Fruit fly (Drosophila melanogaster) whole organism, embryonic: ENCODE measurements around the gene SLC5A11.

Experiments
- ATbp ChIP-seq: fragments of 200-800 bp; sonication (Bioruptor generic); optimal IDR thresholded peaks from 2 replicates; lab custom pipeline; 2017; ENCODE audit warnings: missing biosample characterization, mild to moderate bottlenecking, missing genetic modification characterization, missing genetic modification reagents
- Asciz ChIP-seq: fragments of 200-800 bp; sonication (Bioruptor generic); optimal IDR thresholded peaks from 2 replicates; lab custom pipeline; 2017; ENCODE audit warnings: missing biosample characterization, mild to moderate bottlenecking, missing genetic modification characterization, missing genetic modification reagents
- B-H2 ChIP-seq: fragments of 200-800 bp; sonication (Bioruptor generic); optimal IDR thresholded peaks from 2 replicates; lab custom pipeline; 2018; ENCODE audit warnings: missing biosample characterization, mild to moderate bottlenecking, missing genetic modification characterization
- Bteb2 ChIP-seq: fragments of 200-800 bp; sonication (Bioruptor generic); optimal IDR thresholded peaks from 2 replicates; lab custom pipeline; 2016; ENCODE audit warnings: missing biosample characterization, missing genetic modification characterization
- CG10209 ChIP-seq: fragments of 200-800 bp; sonication (Bioruptor generic); optimal IDR thresholded peaks from 3 replicates; lab custom pipeline; 2017; ENCODE audit warnings: missing biosample characterization, mild to moderate bottlenecking, missing genetic modification characterization, missing genetic modification reagents
- CG10267 ChIP-seq: fragments of 200-800 bp; sonication (Bioruptor generic); optimal IDR thresholded peaks from 2 replicates; lab custom pipeline; 2018; ENCODE audit warnings: missing biosample characterization, mild to moderate bottlenecking, missing genetic modification characterization, moderate library complexity
- CG11085 ChIP-seq: fragments of 200-800 bp; sonication (Bioruptor generic); IDR thresholded peaks from 2 replicates; pipeline ENCODE4 v1.3.6; 2022; ENCODE audit warnings: missing biosample characterization, missing genetic modification characterization
- CG14014 ChIP-seq: fragments of 200-800 bp; sonication (Bioruptor generic); IDR thresholded peaks from 2 replicates; pipeline ENCODE4 v1.3.6; 2022; ENCODE audit warnings: missing biosample characterization, missing genetic modification characterization
- CG14965 ChIP-seq: fragments of 200-800 bp; sonication (Bioruptor generic); optimal IDR thresholded peaks from 2 replicates; lab custom pipeline; 2016; ENCODE audit warnings: missing biosample characterization, missing genetic modification characterization, borderline replicate concordance
- CG15269 ChIP-seq: fragments of 200-800 bp; sonication (Bioruptor generic); optimal IDR thresholded peaks from 2 replicates; lab custom pipeline; 2018; ENCODE audit warnings: missing biosample characterization, mild to moderate bottlenecking, missing genetic modification characterization, moderate library complexity
- CG16863 ChIP-seq: fragments of 200-800 bp; sonication (Bioruptor generic); optimal IDR thresholded peaks from 3 replicates; lab custom pipeline; 2016; ENCODE audit warnings: missing biosample characterization, missing genetic modification characterization
- CG18599 ChIP-seq: fragments of 200-800 bp; sonication (Bioruptor generic); optimal IDR thresholded peaks from 3 replicates; lab custom pipeline; 2017; ENCODE audit warnings: missing biosample characterization, missing genetic modification characterization, mild to moderate bottlenecking, moderate library complexity, missing genetic modification reagents
- CG2678 ChIP-seq: fragments of 200-800 bp; sonication (Bioruptor generic); optimal IDR thresholded peaks from 3 replicates; lab custom pipeline; 2019; ENCODE audit warnings: missing biosample characterization, mild to moderate bottlenecking, missing genetic modification characterization, moderate library complexity
- CG31224 ChIP-seq: fragments of 200-800 bp; sonication (Bioruptor generic); IDR thresholded peaks from 2 replicates; pipeline ENCODE4 v1.3.6; 2022; ENCODE audit warnings: missing biosample characterization, missing genetic modification characterization
- CG33213 ChIP-seq: fragments of 200-800 bp; sonication (Bioruptor generic); optimal IDR thresholded peaks from 3 replicates; lab custom pipeline; 2016; ENCODE audit warnings: missing biosample characterization, missing genetic modification characterization
- CG4854 ChIP-seq: fragments of 200-800 bp; sonication (Bioruptor generic); optimal IDR thresholded peaks from 2 replicates; lab custom pipeline; 2016; ENCODE audit warnings: missing biosample characterization, missing genetic modification characterization, inconsistent platforms
- CG6813 ChIP-seq: fragments of 200-800 bp; sonication (Bioruptor generic); optimal IDR thresholded peaks from 2 replicates; lab custom pipeline; 2017; ENCODE audit warnings: missing biosample characterization, missing genetic modification characterization, mild to moderate bottlenecking, moderate library complexity, missing genetic modification reagents
- CTCF ChIP-seq: fragments of 200-800 bp; sonication (Bioruptor generic); optimal IDR thresholded peaks from 2 replicates; lab custom pipeline; 2017; ENCODE audit warnings: missing biosample characterization, mild to moderate bottlenecking, missing genetic modification characterization, moderate library complexity
- Deaf1 ChIP-seq: fragments of 200-800 bp; optimal IDR thresholded peaks from 3 replicates; lab custom pipeline; 2019; ENCODE audit warnings: missing biosample characterization, mild to moderate bottlenecking, missing genetic modification characterization, moderate library complexity
- Drgx ChIP-seq: fragments of 200-800 bp; sonication (Bioruptor generic); IDR thresholded peaks from 2 replicates; pipeline ENCODE4 v1.3.6; 2022; ENCODE audit warnings: missing biosample characterization, missing genetic modification characterization
- ERR ChIP-seq: fragments of 200-800 bp; sonication (Bioruptor generic); optimal IDR thresholded peaks from 2 replicates; lab custom pipeline; 2016; ENCODE audit warnings: missing biosample characterization, missing genetic modification characterization
- HLH3B ChIP-seq: fragments of 200-800 bp; sonication (Bioruptor generic); IDR thresholded peaks from 2 replicates; pipeline ENCODE4 v1.3.6; 2022; ENCODE audit warnings: missing biosample characterization, missing genetic modification characterization
- Jarid2 ChIP-seq: fragments of 200-800 bp; sonication (Bioruptor generic); optimal IDR thresholded peaks from 3 replicates; lab custom pipeline; 2017; ENCODE audit warnings: mild to moderate bottlenecking, missing biosample characterization, missing genetic modification reagents, missing genetic modification characterization
- Max ChIP-seq: fragments of 200-800 bp; sonication (Bioruptor generic); optimal IDR thresholded peaks from 2 replicates; lab custom pipeline; 2016; ENCODE audit warnings: missing biosample characterization, mild to moderate bottlenecking, missing genetic modification characterization
- Mrtf ChIP-seq: fragments of 200-800 bp; sonication (Bioruptor generic); IDR thresholded peaks from 3 replicates; pipeline ENCODE4 v1.3.6; 2022; ENCODE audit warnings: missing biosample characterization, missing genetic modification characterization
- NC2β ChIP-seq: fragments of 200-800 bp; sonication (Bioruptor generic); optimal IDR thresholded peaks from 2 replicates; lab custom pipeline; 2016; ENCODE audit warnings: missing biosample characterization, missing genetic modification characterization
- NK7.1 ChIP-seq: fragments of 200-800 bp; sonication (Bioruptor generic); optimal IDR thresholded peaks from 3 replicates; lab custom pipeline; 2016; ENCODE audit warnings: missing biosample characterization, missing genetic modification characterization
- Nf-YB ChIP-seq: fragments of 200-800 bp; sonication (Bioruptor generic); optimal IDR thresholded peaks from 3 replicates; lab custom pipeline; 2019; ENCODE audit warnings: missing biosample characterization, mild to moderate bottlenecking, missing genetic modification characterization, moderate library complexity
- Side ChIP-seq: fragments of 200-800 bp; sonication (Bioruptor generic); optimal IDR thresholded peaks from 2 replicates; lab custom pipeline; 2016; ENCODE audit warnings: missing biosample characterization, missing genetic modification characterization
- Six4 ChIP-seq: fragments of 200-800 bp; sonication (Bioruptor generic); optimal IDR thresholded peaks from 2 replicates; lab custom pipeline; 2016; ENCODE audit warnings: missing biosample characterization, missing genetic modification characterization
- Stat92E ChIP-seq, 3 experiments: fragments of >200 bp in 2 of 3; fragments of 200-800 bp in 1 of 3; sonication (Bioruptor generic) in 1 of 3; optimal IDR thresholded peaks; 2 replicates each; lab custom pipeline; 2017 to 2019; ENCODE audit warnings: missing biosample characterization in 3 of 3, missing genetic modification characterization in 3 of 3, mild to moderate bottlenecking in 1 of 3, moderate library complexity in 1 of 3
- TFAM ChIP-seq: fragments of 200-800 bp; sonication (Bioruptor generic); optimal IDR thresholded peaks from 2 replicates; lab custom pipeline; 2017; ENCODE audit warnings: missing biosample characterization, missing genetic modification characterization, inconsistent platforms
- Tbp ChIP-seq: fragments of >200 bp; optimal IDR thresholded peaks from 2 replicates; lab custom pipeline; 2018; ENCODE audit warnings: missing biosample characterization, missing genetic modification characterization
- Xrp1 ChIP-seq: fragments of 200-800 bp; sonication (Bioruptor generic); IDR thresholded peaks from 2 replicates; pipeline ENCODE4 v1.3.6; 2022; ENCODE audit warnings: missing biosample characterization, missing genetic modification characterization
- ac ChIP-seq: fragments of 200-800 bp; sonication (Bioruptor generic); optimal IDR thresholded peaks from 3 replicates; lab custom pipeline; 2017; ENCODE audit warnings: missing biosample characterization, mild to moderate bottlenecking, missing genetic modification characterization
- ap ChIP-seq: fragments of 200-800 bp; sonication (Bioruptor generic); IDR thresholded peaks from 2 replicates; pipeline ENCODE4 v1.3.6; 2022; ENCODE audit warnings: missing biosample characterization, missing genetic modification characterization
- ase ChIP-seq: fragments of 200-800 bp; sonication (Bioruptor generic); IDR thresholded peaks from 3 replicates; pipeline ENCODE4 v1.3.6; 2022; ENCODE audit warnings: missing biosample characterization, missing genetic modification characterization
- bcd ChIP-seq: fragments of 200-800 bp; sonication (Bioruptor generic); optimal IDR thresholded peaks from 2 replicates; lab custom pipeline; 2017; ENCODE audit warnings: missing biosample characterization, mild to moderate bottlenecking, missing genetic modification characterization
- ci ChIP-seq: fragments of 200-800 bp; sonication (Bioruptor generic); IDR thresholded peaks from 3 replicates; pipeline ENCODE4 v1.3.6; 2022; ENCODE audit warnings: missing biosample characterization, missing genetic modification characterization
- corto ChIP-seq: fragments of 200-800 bp; sonication (Bioruptor generic); optimal IDR thresholded peaks from 2 replicates; lab custom pipeline; 2016; ENCODE audit warnings: missing biosample characterization, mild to moderate bottlenecking, missing genetic modification characterization, moderate library complexity
- cwo ChIP-seq: fragments of 200-800 bp; sonication (Bioruptor generic); optimal IDR thresholded peaks from 3 replicates; lab custom pipeline; 2017; ENCODE audit warnings: missing biosample characterization, missing genetic modification characterization, mild to moderate bottlenecking, moderate library complexity, missing genetic modification reagents
- ems ChIP-seq: fragments of 200-800 bp; sonication (Bioruptor generic); optimal IDR thresholded peaks from 3 replicates; lab custom pipeline; 2016; ENCODE audit warnings: missing biosample characterization, missing genetic modification characterization
- fd102C ChIP-seq: fragments of 200-800 bp; sonication (Bioruptor generic); optimal IDR thresholded peaks from 2 replicates; lab custom pipeline; 2018; ENCODE audit warnings: missing biosample characterization, mild to moderate bottlenecking, missing genetic modification characterization, moderate library complexity
- grau ChIP-seq: fragments of 200-800 bp; optimal IDR thresholded peaks from 3 replicates; lab custom pipeline; 2019; ENCODE audit warnings: missing biosample characterization, mild to moderate bottlenecking, missing genetic modification characterization, moderate library complexity
- insv ChIP-seq, 2 experiments: fragments of 200-800 bp; sonication (Bioruptor generic); optimal IDR thresholded peaks; 3 replicates each; lab custom pipeline; 2016 to 2018; ENCODE audit warnings: missing biosample characterization in 2 of 2, missing genetic modification characterization in 2 of 2
- nmo ChIP-seq: fragments of 200-800 bp; sonication (Bioruptor generic); optimal IDR thresholded peaks from 2 replicates; lab custom pipeline; 2018; ENCODE audit warnings: missing biosample characterization, mild to moderate bottlenecking, missing genetic modification characterization, moderate library complexity
- repo ChIP-seq: fragments of 200-800 bp; sonication (Bioruptor generic); optimal IDR thresholded peaks from 2 replicates; lab custom pipeline; 2016; ENCODE audit warnings: missing biosample characterization, missing genetic modification characterization
- run ChIP-seq: fragments of 200-800 bp; sonication (Bioruptor generic); optimal IDR thresholded peaks from 3 replicates; lab custom pipeline; 2018; ENCODE audit warnings: missing biosample characterization, mild to moderate bottlenecking, missing genetic modification characterization
- sens-2 ChIP-seq: fragments of 200-800 bp; sonication (Bioruptor generic); IDR thresholded peaks from 2 replicates; pipeline ENCODE4 v1.3.6; 2022; ENCODE audit warnings: missing biosample characterization, missing genetic modification characterization
- tx ChIP-seq: fragments of 200-800 bp; sonication (Bioruptor generic); optimal IDR thresholded peaks from 2 replicates; lab custom pipeline; 2016; ENCODE audit warnings: missing biosample characterization, missing genetic modification characterization
- zfh1 ChIP-seq: fragments of 200-800 bp; sonication (Bioruptor generic); IDR thresholded peaks from 3 replicates; pipeline ENCODE4 v1.3.6; 2022; ENCODE audit warnings: missing biosample characterization, missing genetic modification characterization

Gene SLC5A11

dm6 chr2L:8164219-8164618, 40.7 kb downstream of the SLC5A11 start (continued):
- TF ChIP-seq insv (GFP tag; optimal IDR thresholded peaks at IDR 0.05; lab: Kevin White, UChicago), result peak in 1 of 2 experiments; percentile 47
- TF ChIP-seq Tbp (GFP tag; lab: Kevin White, UChicago), result no peak
- peak; percentile 90 for TF ChIP-seq Xrp1 (GFP tag; lab: Robert Waterston, UW)
- peak; percentile 7 for TF ChIP-seq ERR (GFP tag; lab: Kevin White, UChicago)
- TF ChIP-seq ATbp (GFP tag; lab: Kevin White, UChicago), result peak; percentile 98
- TF ChIP-seq ap, result peak; percentile 56
- peak; percentile 35 for TF ChIP-seq nmo
- peak; percentile 24; the same call in 2 of the 3 replicates for TF ChIP-seq ase (GFP tag; lab: Robert Waterston, UW)
- peak; percentile 93 for TF ChIP-seq ci (GFP tag; lab: Robert Waterston, UW)
- peak; percentile 85 for TF ChIP-seq Max (GFP tag; lab: Kevin White, UChicago)
- peak; percentile 65 for TF ChIP-seq NK7.1 (GFP tag; lab: Kevin White, UChicago)
- peak; percentile 50; the same call in 1 of the 2 replicates for TF ChIP-seq HLH3B (GFP tag; lab: Robert Waterston, UW)
- TF ChIP-seq B-H2 (GFP tag; lab: Kevin White, UChicago), result no peak
- peak; percentile 76 for TF ChIP-seq Six4 (GFP tag; lab: Kevin White, UChicago)
- peak; percentile 72 for TF ChIP-seq CG4854 (GFP tag; lab: Kevin White, UChicago)
- peak; percentile 53 for TF ChIP-seq cwo (GFP tag; lab: Kevin White, UChicago)
- peak; percentile 74 for TF ChIP-seq sens-2 (GFP tag; lab: Robert Waterston, UW)
- TF ChIP-seq Drgx, result no peak
- TF ChIP-seq run (tag; lab: Kevin White, UChicago), result no peak
- TF ChIP-seq Nf-YB (GFP tag; lab: Kevin White, UChicago), result peak; percentile 63
- no peak for TF ChIP-seq repo (GFP tag; lab: Kevin White, UChicago)
- peak; percentile 93 for TF ChIP-seq CG6813 (GFP tag; lab: Kevin White, UChicago)
- TF ChIP-seq Asciz (GFP tag; lab: Kevin White, UChicago), result peak; percentile 97
- TF ChIP-seq CG15269, result peak; percentile 65
- TF ChIP-seq fd102C (GFP tag; lab: Kevin White, UChicago), result peak; percentile 89
- peak; percentile 57 for TF ChIP-seq Jarid2 (GFP tag; lab: Kevin White, UChicago)
- peak; percentile 40 for TF ChIP-seq CTCF (GFP tag; lab: Kevin White, UChicago)
- TF ChIP-seq CG10209 (GFP tag; lab: Kevin White, UChicago), result peak; percentile 89
- no peak for TF ChIP-seq Deaf1
- TF ChIP-seq CG2678 (tag; lab: Kevin White, UChicago), result peak; percentile 84
- no peak for TF ChIP-seq CG11085 (GFP tag; lab: Robert Waterston, UW)
- TF ChIP-seq CG16863 (GFP tag; lab: Kevin White, UChicago), result peak; percentile 81
- peak; percentile 73 for TF ChIP-seq NC2β (GFP tag; lab: Kevin White, UChicago)
- peak; percentile 41 for TF ChIP-seq ems (GFP tag; lab: Kevin White, UChicago)
- TF ChIP-seq CG31224, result no peak
- TF ChIP-seq grau, result peak; percentile 48
- no peak for TF ChIP-seq corto (GFP tag; lab: Kevin White, UChicago)
- TF ChIP-seq CG18599, result peak; percentile 68
- peak; percentile 85 for TF ChIP-seq CG33213 (GFP tag; lab: Kevin White, UChicago)
- peak; percentile 64 for TF ChIP-seq CG14965
- no peak for TF ChIP-seq tx (GFP tag; lab: Kevin White, UChicago)
- peak; percentile 54 for TF ChIP-seq CG10267 (tag; lab: Kevin White, UChicago)
- peak; percentile 75 for TF ChIP-seq bcd (GFP tag; lab: Kevin White, UChicago)
- TF ChIP-seq CG14014 (GFP tag; lab: Robert Waterston, UW), result peak; percentile 63; the same call in 1 of the 2 replicates
- TF ChIP-seq Stat92E (GFP tag; optimal IDR thresholded peaks at IDR 0.05; lab: Kevin White, UChicago), result peak in 1 of 3 experiments; percentile 33
- TF ChIP-seq zfh1 (GFP tag; lab: Robert Waterston, UW), result peak; percentile 88
- peak; percentile 54 for TF ChIP-seq Bteb2 (GFP tag; lab: Kevin White, UChicago)
- TF ChIP-seq ac (GFP tag; lab: Kevin White, UChicago), result peak; percentile 85
- TF ChIP-seq Mrtf (GFP tag; lab: Robert Waterston, UW), result peak; percentile 53; the same call in 2 of the 3 replicates
- peak; percentile 81 for TF ChIP-seq TFAM
- peak; percentile 62 for TF ChIP-seq Side
